Worm (Caenorhabditis elegans): ENCODE results near the gene mltn-9.

mltn-9 gene

ce11 chrII:14616402-14616801, 567 bp downstream of the mltn-9 start:
- TF ChIP-seq ets-7 (tag; optimal IDR thresholded peaks at IDR 0.05) (no peak), F13C5.2 (tag; optimal IDR thresholded peaks at IDR 0.05) (no peak), pes-1 (GFP tag; IDR thresholded peaks at IDR 0.05) (no peak), tbx-11 (GFP tag; IDR thresholded peaks at IDR 0.05) (no peak), ama-1 (optimal IDR thresholded peaks at IDR 0.05) (no peak), aly-1 (tag; optimal IDR thresholded peaks at IDR 0.05) (no peak), hmg-4 (GFP tag; optimal IDR thresholded peaks at IDR 0.05) (no peak), scrt-1 (GFP tag; IDR thresholded peaks at IDR 0.05) (no peak), sea-1 (GFP tag; conservative IDR thresholded peaks at IDR 0.05) (no peak), tbx-37 (GFP tag; conservative IDR thresholded peaks at IDR 0.05) (no peak), hnd-1 (tag; optimal IDR thresholded peaks at IDR 0.05) (no peak), tra-4 (tag; optimal IDR thresholded peaks at IDR 0.05) (no peak), B0310.2 (tag; optimal IDR thresholded peaks at IDR 0.05) (no peak)

ce11 chrII:14616927-14617326, 1.1 kb downstream of the mltn-9 start:
- TF ChIP-seq pes-1 (GFP tag; IDR thresholded peaks at IDR 0.05) (0 out of 2 replicates have a peak, but pooled peaks have one; percentile 25), scrt-1 (GFP tag; IDR thresholded peaks at IDR 0.05) (no peak)

ce11 chrII:14618158-14618557, 2.3 kb downstream of the mltn-9 start:
- TF ChIP-seq aly-1 (tag; optimal IDR thresholded peaks at IDR 0.05): no peak
- TF ChIP-seq flt-1 (GFP tag; IDR thresholded peaks at IDR 0.05): no peak
- no peak for TF ChIP-seq F13C5.2 (tag; optimal IDR thresholded peaks at IDR 0.05)
- TF ChIP-seq hmg-4 (GFP tag; optimal IDR thresholded peaks at IDR 0.05): no peak
- TF ChIP-seq hnd-1 (tag; optimal IDR thresholded peaks at IDR 0.05): no peak
- TF ChIP-seq ceh-36 (tag; optimal IDR thresholded peaks at IDR 0.05): no peak
- no peak for TF ChIP-seq tbx-11 (GFP tag; IDR thresholded peaks at IDR 0.05)
- no peak for TF ChIP-seq scrt-1 (GFP tag; IDR thresholded peaks at IDR 0.05)
- no peak for TF ChIP-seq pes-1 (GFP tag; IDR thresholded peaks at IDR 0.05)
- no peak for TF ChIP-seq sea-1 (GFP tag; conservative IDR thresholded peaks at IDR 0.05)
- TF ChIP-seq B0310.2 (tag; optimal IDR thresholded peaks at IDR 0.05): no peak
- TF ChIP-seq tbx-37 (GFP tag; conservative IDR thresholded peaks at IDR 0.05): no peak
- TF ChIP-seq hmbx-1 (tag; optimal IDR thresholded peaks at IDR 0.05): no peak
- TF ChIP-seq ceh-13 (GFP tag; optimal IDR thresholded peaks at IDR 0.05): no peak
- TF ChIP-seq tra-4 (tag; optimal IDR thresholded peaks at IDR 0.05): no peak
- TF ChIP-seq ama-1 (optimal IDR thresholded peaks at IDR 0.05): no peak
- TF ChIP-seq ets-7 (tag; optimal IDR thresholded peaks at IDR 0.05): no peak

- TF ChIP-seq ama-1 (optimal IDR thresholded peaks at IDR 0.05): no peak
- TF ChIP-seq ceh-13 (GFP tag; optimal IDR thresholded peaks at IDR 0.05): no peak
- no peak for TF ChIP-seq aly-1 (tag; optimal IDR thresholded peaks at IDR 0.05)
- TF ChIP-seq pes-1 (GFP tag; IDR thresholded peaks at IDR 0.05): no peak
- no peak for TF ChIP-seq sea-1 (GFP tag; conservative IDR thresholded peaks at IDR 0.05)
- no peak for TF ChIP-seq F13C5.2 (tag; optimal IDR thresholded peaks at IDR 0.05)
- TF ChIP-seq tbx-11 (GFP tag; IDR thresholded peaks at IDR 0.05): no peak
- TF ChIP-seq B0310.2 (tag; optimal IDR thresholded peaks at IDR 0.05): no peak
- TF ChIP-seq tra-4 (tag; optimal IDR thresholded peaks at IDR 0.05): no peak
Measured at ce11 chrII:14618764-14619163, 2.9 kb downstream of the mltn-9 start.

ce11 chrII:14619806-14620205, 4.0 kb downstream of the mltn-9 start:
- TF ChIP-seq hmg-4 (GFP tag; optimal IDR thresholded peaks at IDR 0.05) (no peak), tbx-37 (GFP tag; conservative IDR thresholded peaks at IDR 0.05) (no peak), hmbx-1 (tag; optimal IDR thresholded peaks at IDR 0.05) (no peak), ama-1 (optimal IDR thresholded peaks at IDR 0.05) (no peak), ceh-13 (GFP tag; optimal IDR thresholded peaks at IDR 0.05) (no peak), ceh-36 (tag; optimal IDR thresholded peaks at IDR 0.05) (no peak), sea-1 (GFP tag; conservative IDR thresholded peaks at IDR 0.05) (no peak), F13C5.2 (tag; optimal IDR thresholded peaks at IDR 0.05) (no peak), tbx-11 (GFP tag; IDR thresholded peaks at IDR 0.05) (no peak), aly-1 (tag; optimal IDR thresholded peaks at IDR 0.05) (no peak)

- TF ChIP-seq tbx-11 (GFP tag; IDR thresholded peaks at IDR 0.05): no peak
- TF ChIP-seq scrt-1 (GFP tag; IDR thresholded peaks at IDR 0.05): no peak
- TF ChIP-seq ceh-36 (tag; optimal IDR thresholded peaks at IDR 0.05): no peak
- no peak for TF ChIP-seq tbx-37 (GFP tag; conservative IDR thresholded peaks at IDR 0.05)
- TF ChIP-seq sea-1 (GFP tag; conservative IDR thresholded peaks at IDR 0.05): no peak
- no peak for TF ChIP-seq hmbx-1 (tag; optimal IDR thresholded peaks at IDR 0.05)
- no peak for TF ChIP-seq ceh-13 (GFP tag; optimal IDR thresholded peaks at IDR 0.05)
- no peak for TF ChIP-seq flt-1 (GFP tag; IDR thresholded peaks at IDR 0.05)
- TF ChIP-seq B0310.2 (tag; optimal IDR thresholded peaks at IDR 0.05): no peak
Measured at ce11 chrII:14620730-14621129, 4.9 kb downstream of the mltn-9 start.

- no peak for TF ChIP-seq hnd-1 (tag; optimal IDR thresholded peaks at IDR 0.05)
- TF ChIP-seq tbx-37 (GFP tag; conservative IDR thresholded peaks at IDR 0.05): no peak
- no peak for TF ChIP-seq flt-1 (GFP tag; IDR thresholded peaks at IDR 0.05)
- no peak for TF ChIP-seq tra-4 (tag; optimal IDR thresholded peaks at IDR 0.05)
- no peak for TF ChIP-seq ama-1 (optimal IDR thresholded peaks at IDR 0.05)
- TF ChIP-seq scrt-1 (GFP tag; IDR thresholded peaks at IDR 0.05): no peak
- TF ChIP-seq sea-1 (GFP tag; conservative IDR thresholded peaks at IDR 0.05): no peak
- no peak for TF ChIP-seq tbx-11 (GFP tag; IDR thresholded peaks at IDR 0.05)
- no peak for TF ChIP-seq B0310.2 (tag; optimal IDR thresholded peaks at IDR 0.05)
- TF ChIP-seq hmbx-1 (tag; optimal IDR thresholded peaks at IDR 0.05): no peak
- no peak for TF ChIP-seq pes-1 (GFP tag; IDR thresholded peaks at IDR 0.05)
- no peak for TF ChIP-seq aly-1 (tag; optimal IDR thresholded peaks at IDR 0.05)
- TF ChIP-seq ceh-13 (GFP tag; optimal IDR thresholded peaks at IDR 0.05): no peak
- no peak for TF ChIP-seq F13C5.2 (tag; optimal IDR thresholded peaks at IDR 0.05)
Measured at ce11 chrII:14622758-14623157, 6.9 kb downstream of the mltn-9 start, which contains the start of gene mltn-10. Gene mltn-10, plus strand, starts transcription at chrII:14623058.

ce11 chrII:14626883-14627282, 11.0 kb downstream of the mltn-9 start:
- TF ChIP-seq ceh-36 (tag; optimal IDR thresholded peaks at IDR 0.05): no peak
- no peak for TF ChIP-seq hmg-4 (GFP tag; optimal IDR thresholded peaks at IDR 0.05)
- no peak for TF ChIP-seq ama-1 (optimal IDR thresholded peaks at IDR 0.05)
- no peak for TF ChIP-seq sea-1 (GFP tag; conservative IDR thresholded peaks at IDR 0.05)
- TF ChIP-seq ceh-13 (GFP tag; optimal IDR thresholded peaks at IDR 0.05): no peak
- no peak for TF ChIP-seq pes-1 (GFP tag; IDR thresholded peaks at IDR 0.05)
- TF ChIP-seq flt-1 (GFP tag; IDR thresholded peaks at IDR 0.05): no peak
